Worm (Caenorhabditis elegans): ENCODE measurements around the gene ZK792.12.

DNA sequence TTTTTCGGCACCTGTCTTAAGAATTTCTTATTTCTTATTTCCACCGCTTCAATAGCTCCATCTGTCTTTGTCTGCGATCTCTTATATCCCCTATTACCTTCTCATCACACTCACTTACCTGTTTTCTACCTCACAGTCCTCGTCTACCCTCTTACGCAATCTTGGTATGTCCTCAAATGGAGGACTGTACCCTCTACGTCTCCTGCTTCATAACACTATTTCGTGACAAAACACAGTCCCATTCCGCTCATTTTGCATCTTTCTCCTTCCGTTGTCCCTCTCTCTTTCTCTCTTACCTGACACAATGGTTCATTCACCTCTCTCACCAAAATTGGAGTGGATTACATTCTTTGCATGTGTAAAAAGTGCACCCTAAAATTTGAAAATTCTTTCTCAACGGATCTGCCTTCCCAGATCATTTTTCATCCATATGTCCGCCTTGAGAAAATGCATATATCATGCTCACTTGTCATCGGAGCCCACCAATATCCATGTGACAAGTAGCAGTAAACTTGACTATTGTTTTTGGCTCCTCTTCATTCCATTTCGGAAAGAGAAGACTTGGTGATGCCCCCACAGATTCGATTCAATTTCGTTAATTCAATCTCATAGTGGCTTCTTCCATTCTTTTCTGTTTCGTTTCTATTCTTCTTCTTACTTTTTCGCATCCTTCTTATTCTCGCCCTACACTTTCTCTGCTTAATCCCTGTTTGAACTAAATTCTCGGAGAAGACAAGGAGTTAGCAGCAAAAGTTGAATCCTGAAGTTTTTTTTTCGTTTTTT lies 23.7 kb downstream of the ZK792.12 start:
- no peak for TF ChIP-seq hlh-8 (tag; optimal IDR thresholded peaks at IDR 0.05)
- TF ChIP-seq hlh-15 (tag; optimal IDR thresholded peaks at IDR 0.05): no peak
- TF ChIP-seq ama-1 (optimal IDR thresholded peaks at IDR 0.05): no peak
- TF ChIP-seq nhr-232 (tag; optimal IDR thresholded peaks at IDR 0.05): no peak
- TF ChIP-seq pax-1 (tag; optimal IDR thresholded peaks at IDR 0.05): no peak
- TF ChIP-seq odd-2 (tag; optimal IDR thresholded peaks at IDR 0.05): no peak
- no peak for TF ChIP-seq hlh-30 (tag; optimal IDR thresholded peaks at IDR 0.05; ENCODE audit: insufficient read depth)

Data from whole organism, late embryonic.